Fruit fly (Drosophila melanogaster) whole organism, embryonic: ENCODE measurements around the gene CG10376.

Source experiments
- ATbp ChIP-seq: fragments of 200-800 bp; sonication (Bioruptor generic); optimal IDR thresholded peaks from 2 replicates; lab custom pipeline; 2017; ENCODE audit warnings: missing biosample characterization, mild to moderate bottlenecking, missing genetic modification characterization, missing genetic modification reagents
- BtbVII ChIP-seq: fragments of 200-800 bp; sonication (Bioruptor generic); optimal IDR thresholded peaks from 3 replicates; lab custom pipeline; 2017; ENCODE audit warnings: missing biosample characterization, mild to moderate bottlenecking, missing genetic modification characterization
- CG11456 ChIP-seq: fragments of 200-800 bp; sonication (Bioruptor generic); IDR thresholded peaks from 3 replicates; pipeline ENCODE4 v1.3.6; 2022; ENCODE audit warnings: missing biosample characterization, missing genetic modification characterization
- CG11695 ChIP-seq: fragments of 200-800 bp; sonication (Bioruptor generic); IDR thresholded peaks from 3 replicates; pipeline ENCODE4 v1.3.6; 2022; ENCODE audit warnings: missing biosample characterization, missing genetic modification characterization
- CG12299 ChIP-seq: fragments of 200-800 bp; sonication (Bioruptor generic); optimal IDR thresholded peaks from 2 replicates; lab custom pipeline; 2018; ENCODE audit warnings: missing biosample characterization, mild to moderate bottlenecking, missing genetic modification characterization
- CG14050 ChIP-seq: fragments of 200-800 bp; sonication (Bioruptor generic); IDR thresholded peaks from 3 replicates; pipeline ENCODE4 v1.3.6; 2022; ENCODE audit warnings: missing biosample characterization, missing genetic modification characterization
- CG14441 ChIP-seq: fragments of 200-800 bp; sonication (Bioruptor generic); IDR thresholded peaks from 2 replicates; pipeline ENCODE4 v1.3.6; 2022; ENCODE audit warnings: missing biosample characterization, missing genetic modification characterization
- CG15479 ChIP-seq: fragments of 200-800 bp; sonication (Bioruptor generic); optimal IDR thresholded peaks from 3 replicates; lab custom pipeline; 2019; ENCODE audit warnings: missing biosample characterization, mild to moderate bottlenecking, missing genetic modification characterization, moderate library complexity
- CG15601 ChIP-seq: fragments of 200-800 bp; sonication (Bioruptor generic); optimal IDR thresholded peaks from 3 replicates; lab custom pipeline; 2019; ENCODE audit warnings: missing biosample characterization, mild to moderate bottlenecking, missing genetic modification characterization, moderate library complexity
- CG1647 ChIP-seq: fragments of 200-800 bp; sonication (Bioruptor generic); optimal IDR thresholded peaks from 3 replicates; lab custom pipeline; 2016; ENCODE audit warnings: missing biosample characterization, missing genetic modification characterization
- CG18011 ChIP-seq: fragments of 200-800 bp; sonication (Bioruptor generic); optimal IDR thresholded peaks from 2 replicates; lab custom pipeline; 2017; ENCODE audit warnings: missing biosample characterization, missing genetic modification characterization, mild to moderate bottlenecking, moderate library complexity, missing genotype
- CG1832 ChIP-seq: fragments of 200-800 bp; sonication (Bioruptor generic); optimal IDR thresholded peaks from 2 replicates; lab custom pipeline; 2017; ENCODE audit warnings: missing biosample characterization, mild to moderate bottlenecking, missing genetic modification characterization, inconsistent platforms
- CG30431 ChIP-seq: fragments of 200-800 bp; sonication (Bioruptor generic); optimal IDR thresholded peaks from 2 replicates; lab custom pipeline; 2017; ENCODE audit warnings: missing biosample characterization, missing genetic modification characterization
- CG4707 ChIP-seq: fragments of 200-800 bp; sonication (Bioruptor generic); optimal IDR thresholded peaks from 2 replicates; lab custom pipeline; 2018; ENCODE audit warnings: missing biosample characterization, mild to moderate bottlenecking, missing genetic modification characterization, moderate library complexity
- CG8281 ChIP-seq: fragments of 200-800 bp; sonication (Bioruptor generic); optimal IDR thresholded peaks from 2 replicates; lab custom pipeline; 2018; ENCODE audit warnings: missing biosample characterization, mild to moderate bottlenecking, missing genetic modification characterization, moderate library complexity
- CG8924 ChIP-seq: fragments of 200-800 bp; optimal IDR thresholded peaks from 3 replicates; lab custom pipeline; 2019; ENCODE audit warnings: missing biosample characterization, mild to moderate bottlenecking, missing genetic modification characterization, moderate library complexity
- CG9727 ChIP-seq: fragments of 200-800 bp; sonication (Bioruptor generic); optimal IDR thresholded peaks from 3 replicates; lab custom pipeline; 2017; ENCODE audit warnings: missing biosample characterization, mild to moderate bottlenecking, missing genetic modification characterization
- CHES-1-like ChIP-seq: fragments of 200-800 bp; sonication (Bioruptor generic); optimal IDR thresholded peaks from 2 replicates; lab custom pipeline; 2016; ENCODE audit warnings: missing biosample characterization, missing genetic modification characterization
- CoRest ChIP-seq: fragments of 200-800 bp; sonication (Bioruptor generic); optimal IDR thresholded peaks from 3 replicates; lab custom pipeline; 2018; ENCODE audit warnings: missing biosample characterization, mild to moderate bottlenecking, missing genetic modification characterization, moderate library complexity
- D19B ChIP-seq: fragments of 200-800 bp; sonication (Bioruptor generic); optimal IDR thresholded peaks from 2 replicates; lab custom pipeline; 2017; ENCODE audit warnings: missing biosample characterization, mild to moderate bottlenecking, missing genetic modification characterization
- Dek ChIP-seq: fragments of 200-800 bp; sonication (Bioruptor generic); optimal IDR thresholded peaks from 3 replicates; lab custom pipeline; 2019; ENCODE audit warnings: missing biosample characterization, mild to moderate bottlenecking, missing genetic modification characterization, moderate library complexity
- Doc2 ChIP-seq: fragments of 200-800 bp; sonication (Bioruptor generic); IDR thresholded peaks from 2 replicates; pipeline ENCODE4 v1.3.6; 2022; ENCODE audit warnings: missing biosample characterization, missing genetic modification characterization
- Fer2 ChIP-seq: fragments of 200-800 bp; sonication (Bioruptor generic); optimal IDR thresholded peaks from 2 replicates; lab custom pipeline; 2018; ENCODE audit warnings: missing biosample characterization, mild to moderate bottlenecking, missing genetic modification characterization, moderate library complexity
- NFAT ChIP-seq: fragments of 200-800 bp; sonication (Bioruptor generic); IDR thresholded peaks from 2 replicates; pipeline ENCODE4 v1.3.6; 2022; ENCODE audit warnings: missing biosample characterization, missing genetic modification characterization
- Neu2 ChIP-seq: fragments of 200-800 bp; sonication (Bioruptor generic); optimal IDR thresholded peaks from 3 replicates; lab custom pipeline; 2016; ENCODE audit warnings: missing biosample characterization, missing genetic modification characterization, borderline replicate concordance
- Oli ChIP-seq: fragments of 200-800 bp; sonication (Bioruptor generic); optimal IDR thresholded peaks from 2 replicates; lab custom pipeline; 2018; ENCODE audit warnings: missing biosample characterization, mild to moderate bottlenecking, missing genetic modification characterization, moderate library complexity
- Six4 ChIP-seq: fragments of 200-800 bp; sonication (Bioruptor generic); optimal IDR thresholded peaks from 2 replicates; lab custom pipeline; 2016; ENCODE audit warnings: missing biosample characterization, missing genetic modification characterization
- Sry-δ ChIP-seq: fragments of 200-800 bp; sonication (Bioruptor generic); optimal IDR thresholded peaks from 2 replicates; lab custom pipeline; 2016; ENCODE audit warnings: missing biosample characterization, missing genetic modification characterization
- ase ChIP-seq: fragments of 200-800 bp; sonication (Bioruptor generic); IDR thresholded peaks from 3 replicates; pipeline ENCODE4 v1.3.6; 2022; ENCODE audit warnings: missing biosample characterization, missing genetic modification characterization
- bigmax ChIP-seq: fragments of 200-800 bp; sonication (Bioruptor generic); optimal IDR thresholded peaks from 2 replicates; lab custom pipeline; 2018; ENCODE audit warnings: missing biosample characterization, mild to moderate bottlenecking, missing genetic modification characterization
- bsh ChIP-seq, 2 experiments: fragments of 200-800 bp; sonication (Bioruptor generic); optimal IDR thresholded peaks; 2 replicates each; lab custom pipeline; 2017 to 2018; ENCODE audit warnings: mild to moderate bottlenecking in 2 of 2, missing biosample characterization in 2 of 2, missing genetic modification characterization in 2 of 2, moderate library complexity in 1 of 2
- cg ChIP-seq: fragments of 200-800 bp; sonication (Bioruptor generic); optimal IDR thresholded peaks from 3 replicates; lab custom pipeline; 2019; ENCODE audit warnings: missing biosample characterization, mild to moderate bottlenecking, missing genetic modification characterization, moderate library complexity
- chinmo ChIP-seq: fragments of 200-800 bp; sonication (Bioruptor generic); IDR thresholded peaks from 4 replicates; pipeline ENCODE4 v1.3.6; 2022; ENCODE audit warnings: missing biosample characterization, missing genetic modification characterization; ENCODE audit not compliant: partially characterized antibody
- croc ChIP-seq: fragments of 200-800 bp; sonication (Bioruptor generic); conservative IDR thresholded peaks from 3 replicates; pipeline ENCODE4 v1.3.6; 2022; ENCODE audit warnings: missing biosample characterization, missing genetic modification characterization
- dm ChIP-seq: fragments of 200-800 bp; sonication (Bioruptor generic); optimal IDR thresholded peaks from 3 replicates; lab custom pipeline; 2016; ENCODE audit warnings: missing biosample characterization, missing genetic modification characterization
- dmrt99B ChIP-seq: fragments of 200-800 bp; sonication (Bioruptor generic); optimal IDR thresholded peaks from 2 replicates; lab custom pipeline; 2018; ENCODE audit warnings: missing biosample characterization, mild to moderate bottlenecking, missing genetic modification characterization, moderate library complexity
- emc ChIP-seq: fragments of 200-800 bp; sonication (Bioruptor generic); optimal IDR thresholded peaks from 2 replicates; lab custom pipeline; 2016; ENCODE audit warnings: missing biosample characterization, missing genetic modification characterization
- fd3F ChIP-seq: fragments of 200-800 bp; sonication (Bioruptor generic); optimal IDR thresholded peaks from 2 replicates; lab custom pipeline; 2018; ENCODE audit warnings: missing biosample characterization, mild to moderate bottlenecking, missing genetic modification characterization, moderate library complexity
- fd64A ChIP-seq: fragments of 200-800 bp; sonication (Bioruptor generic); optimal IDR thresholded peaks from 3 replicates; lab custom pipeline; 2018; ENCODE audit warnings: missing biosample characterization, mild to moderate bottlenecking, missing genetic modification characterization
- fd96Cb ChIP-seq: fragments of 200-800 bp; sonication (Bioruptor generic); optimal IDR thresholded peaks from 2 replicates; lab custom pipeline; 2018; ENCODE audit warnings: missing biosample characterization, mild to moderate bottlenecking, missing genetic modification characterization, moderate library complexity
- hkb ChIP-seq, 2 experiments: fragments of 200-800 bp in 1 of 2; fragments of >200 bp in 1 of 2; sonication (Bioruptor generic) in 1 of 2; IDR thresholded peaks in 1 of 2; optimal IDR thresholded peaks in 1 of 2; 2 replicates each; pipeline versions ENCODE4 v1.3.6 to Lab custom; 2017 to 2022; ENCODE audit warnings: missing biosample characterization in 1 of 2, missing genetic modification characterization in 1 of 2
- ind ChIP-seq: fragments of 200-800 bp; sonication (Bioruptor generic); optimal IDR thresholded peaks from 3 replicates; lab custom pipeline; 2016; ENCODE audit warnings: missing biosample characterization, missing genetic modification characterization
- nerfin-2 ChIP-seq: fragments of 200-800 bp; sonication (Bioruptor generic); IDR thresholded peaks from 2 replicates; pipeline ENCODE4 v1.3.6; 2022; ENCODE audit warnings: missing biosample characterization, missing genetic modification characterization; ENCODE audit not compliant: partially characterized antibody
- sd ChIP-seq: fragments of 200-800 bp; sonication (Bioruptor generic); optimal IDR thresholded peaks from 3 replicates; lab custom pipeline; 2018; ENCODE audit warnings: missing biosample characterization, mild to moderate bottlenecking, missing genetic modification characterization, moderate library complexity
- sim ChIP-seq: fragments of 200-800 bp; sonication (Bioruptor generic); IDR thresholded peaks from 2 replicates; pipeline ENCODE4 v1.3.6; 2022; ENCODE audit warnings: missing biosample characterization, missing genetic modification characterization
- tin ChIP-seq: fragments of 200-800 bp; sonication (Bioruptor generic); optimal IDR thresholded peaks from 3 replicates; lab custom pipeline; 2016; ENCODE audit warnings: missing biosample characterization, missing genetic modification characterization
- tio ChIP-seq: fragments of 200-800 bp; sonication (Bioruptor generic); optimal IDR thresholded peaks from 2 replicates; lab custom pipeline; 2017; ENCODE audit warnings: missing biosample characterization, missing genetic modification characterization, inconsistent platforms
- twi ChIP-seq: fragments of 200-800 bp; optimal IDR thresholded peaks from 2 replicates; lab custom pipeline; 2019; ENCODE audit warnings: missing biosample characterization, mild to moderate bottlenecking, missing genetic modification characterization, moderate library complexity
- unpg ChIP-seq: fragments of 200-800 bp; sonication (Bioruptor generic); optimal IDR thresholded peaks from 3 replicates; lab custom pipeline; 2018; ENCODE audit warnings: missing biosample characterization, mild to moderate bottlenecking, missing genetic modification characterization, moderate library complexity

The CG10376 gene

dm6 chr2L:18695404-18695804 lies 7.5 kb downstream of the CG10376 start, which contains the start of the genes CG10383 and CG10338 (continued):
- TF ChIP-seq cg (GFP tag; lab: Kevin White, UChicago) (no peak), Six4 (GFP tag; lab: Kevin White, UChicago) (peak; percentile 75), Sry-δ (GFP tag; lab: Kevin White, UChicago) (peak; percentile 68), ATbp (GFP tag; lab: Kevin White, UChicago) (peak; percentile 72), ase (GFP tag; lab: Robert Waterston, UW) (peak; percentile 86), CG11456 (GFP tag; lab: Robert Waterston, UW) (peak; percentile 93), CG14441 (GFP tag; lab: Robert Waterston, UW) (peak; percentile 95), Oli (peak; percentile 73), chinmo (0 out of 4 replicates have a peak, but pooled peaks have one; percentile 27), CG8924 (peak; percentile 75), twi (tag; lab: Kevin White, UChicago) (peak; percentile 70), tin (GFP tag; lab: Kevin White, UChicago) (peak; percentile 77), bsh (GFP tag; optimal IDR thresholded peaks at IDR 0.05; lab: Kevin White, UChicago) (peak; percentile 26 to 78), CG8281 (tag; lab: Kevin White, UChicago) (peak; percentile 42), CoRest (tag; lab: Kevin White, UChicago) (peak; percentile 81), CG18011 (GFP tag; lab: Kevin White, UChicago) (peak; percentile 78), fd64A (GFP tag; lab: Kevin White, UChicago) (peak; percentile 22), NFAT (GFP tag; lab: Robert Waterston, UW) (peak; percentile 91), unpg (GFP tag; lab: Kevin White, UChicago) (peak; percentile 85), CG9727 (GFP tag; lab: Kevin White, UChicago) (peak; percentile 80), CG1832 (GFP tag; lab: Kevin White, UChicago) (no peak), Doc2 (GFP tag; lab: Robert Waterston, UW) (peak; percentile 37; the same call in 1 of the 2 replicates), CG14050 (peak; percentile 87), Neu2 (GFP tag; lab: Kevin White, UChicago) (peak; percentile 62), CHES-1-like (GFP tag; lab: Kevin White, UChicago) (peak; percentile 93), dm (peak; percentile 85), CG1647 (peak; percentile 76), croc (GFP tag; lab: Robert Waterston, UW) (peak; percentile 66), CG11695 (GFP tag; lab: Robert Waterston, UW) (peak; percentile 75), Dek (tag; lab: Kevin White, UChicago) (peak; percentile 62), CG4707 (GFP tag; lab: Kevin White, UChicago) (no peak), hkb (optimal IDR thresholded peaks at IDR 0.05; lab: Kevin White, UChicago) (peak; percentile 75), hkb (GFP tag; IDR thresholded peaks at IDR 0.05; lab: Robert Waterston, UW) (peak; percentile 90), D19B (GFP tag; lab: Kevin White, UChicago) (peak; percentile 41), CG12299 (tag; lab: Kevin White, UChicago) (peak; percentile 76), fd96Cb (tag; lab: Kevin White, UChicago) (peak; percentile 70), Fer2 (tag; lab: Kevin White, UChicago) (peak; percentile 47), sim (GFP tag; lab: Robert Waterston, UW) (peak; percentile 62; the same call in 1 of the 2 replicates), ind (GFP tag; lab: Kevin White, UChicago) (peak; percentile 90), CG15479 (GFP tag; lab: Kevin White, UChicago) (no peak), tio (peak; percentile 74), emc (GFP tag; lab: Kevin White, UChicago) (peak; percentile 82), BtbVII (GFP tag; lab: Kevin White, UChicago) (peak; percentile 65), fd3F (GFP tag; lab: Kevin White, UChicago) (peak; percentile 77), CG15601 (tag; lab: Kevin White, UChicago) (peak; percentile 58), sd (tag; lab: Kevin White, UChicago) (peak; percentile 84), bigmax (GFP tag; lab: Kevin White, UChicago) (no peak), nerfin-2 (GFP tag; lab: Robert Waterston, UW) (no peak), CG30431 (peak; percentile 72), dmrt99B (tag; lab: Kevin White, UChicago) (peak; percentile 72)
